Worm (Caenorhabditis elegans) whole organism, L3 larva: ENCODE measurements around the gene Y69A2AR.46.

Source experiments
- R02D3.7 ChIP-seq: fragments of 150-350 bp; optimal IDR thresholded peaks from 2 replicates; lab custom pipeline; 2014; ENCODE audit warnings: missing biosample characterization, missing genetic modification characterization
- aly-2 ChIP-seq: fragments of 150-350 bp; optimal IDR thresholded peaks from 2 replicates; lab custom pipeline; 2014; ENCODE audit warnings: missing biosample characterization, missing genetic modification characterization
- ama-1 ChIP-seq: fragments of 150-350 bp; optimal IDR thresholded peaks from 2 replicates; lab custom pipeline; 2018
- ceh-16 ChIP-seq: sonication (generic microtip); optimal IDR thresholded peaks from 2 replicates; lab custom pipeline; 2017; ENCODE audit warnings: missing biosample characterization, missing genetic modification characterization
- ceh-28 ChIP-seq: fragments of 150-350 bp; optimal IDR thresholded peaks from 2 replicates; lab custom pipeline; 2014; ENCODE audit warnings: missing biosample characterization, missing genetic modification reagents, missing genetic modification characterization
- ceh-9 ChIP-seq: sonication (generic microtip); optimal IDR thresholded peaks from 2 replicates; lab custom pipeline; 2018; ENCODE audit warnings: missing biosample characterization, missing genetic modification characterization
- daf-12 ChIP-seq: fragments of 150-350 bp; optimal IDR thresholded peaks from 2 replicates; lab custom pipeline; 2014; ENCODE audit warnings: missing biosample characterization, missing genetic modification reagents, missing genetic modification characterization
- egl-27 ChIP-seq: sonication (generic microtip); optimal IDR thresholded peaks from 4 replicates; lab custom pipeline; 2017; ENCODE audit warnings: missing biosample characterization, missing genetic modification reagents, missing genetic modification characterization
- egl-5 ChIP-seq: fragments of 150-350 bp; optimal IDR thresholded peaks from 2 replicates; lab custom pipeline; 2017; ENCODE audit warnings: missing biosample characterization, missing genetic modification reagents, missing genetic modification characterization, inconsistent platforms
- elt-1 ChIP-seq: fragments of 150-350 bp; optimal IDR thresholded peaks from 2 replicates; lab custom pipeline; 2014; ENCODE audit warnings: missing biosample characterization, missing genetic modification characterization
- elt-3 ChIP-seq, 3 experiments: fragments of 150-350 bp in 1 of 3; sonication (generic microtip) in 2 of 3; optimal IDR thresholded peaks; 2 replicates in 2 of 3; 4 replicates in 1 of 3; lab custom pipeline; 2014 to 2017; ENCODE audit warnings: missing biosample characterization in 3 of 3, missing genetic modification characterization in 3 of 3
- eor-1 ChIP-seq, 2 experiments: fragments of 150-350 bp; optimal IDR thresholded peaks; 2 replicates each; lab custom pipeline; 2014 to 2018; ENCODE audit warnings: missing biosample characterization in 2 of 2, missing genetic modification characterization in 2 of 2
- fkh-2 ChIP-seq: fragments of 150-350 bp; optimal IDR thresholded peaks from 2 replicates; lab custom pipeline; 2014; ENCODE audit warnings: missing biosample characterization, missing genetic modification reagents, missing genetic modification characterization
- fos-1 ChIP-seq: fragments of 150-350 bp; optimal IDR thresholded peaks from 2 replicates; lab custom pipeline; 2014; ENCODE audit warnings: missing biosample characterization, missing genetic modification characterization
- hmg-11 ChIP-seq: sonication (generic microtip); optimal IDR thresholded peaks from 2 replicates; lab custom pipeline; 2016; ENCODE audit warnings: missing genetic modification characterization, missing compliant biosample characterization
- jun-1 ChIP-seq: fragments of 150-350 bp; optimal IDR thresholded peaks from 2 replicates; lab custom pipeline; 2014; ENCODE audit warnings: missing biosample characterization, missing genetic modification reagents, missing genetic modification characterization
- lin-15B ChIP-seq: fragments of 150-350 bp; optimal IDR thresholded peaks from 2 replicates; lab custom pipeline; 2014; ENCODE audit warnings: missing biosample characterization, missing genetic modification characterization
- lin-39 ChIP-seq: fragments of 150-350 bp; optimal IDR thresholded peaks from 2 replicates; lab custom pipeline; 2018; ENCODE audit warnings: missing biosample characterization, missing genetic modification reagents, missing genetic modification characterization
- lsy-12 ChIP-seq: sonication (generic microtip); optimal IDR thresholded peaks from 2 replicates; lab custom pipeline; 2016; ENCODE audit warnings: mild to moderate bottlenecking, missing genetic modification characterization, missing compliant biosample characterization
- mml-1 ChIP-seq: fragments of 150-350 bp; sonication (generic microtip); optimal IDR thresholded peaks from 3 replicates; lab custom pipeline; 2014; ENCODE audit warnings: missing biosample characterization, missing genetic modification characterization
- nfya-1 ChIP-seq: sonication (generic microtip); optimal IDR thresholded peaks from 2 replicates; lab custom pipeline; 2017; ENCODE audit warnings: missing genetic modification characterization, mild to moderate bottlenecking, missing compliant biosample characterization, antibody characterized with exemption, moderate library complexity; ENCODE audit not compliant: insufficient read depth
- nhr-11 ChIP-seq: fragments of 150-350 bp; optimal IDR thresholded peaks from 2 replicates; lab custom pipeline; 2014; ENCODE audit warnings: missing biosample characterization, missing genetic modification characterization
- nhr-12 ChIP-seq: fragments of 150-350 bp; optimal IDR thresholded peaks from 2 replicates; lab custom pipeline; 2014; ENCODE audit warnings: missing biosample characterization, missing genetic modification characterization
- nhr-23 ChIP-seq: fragments of 150-350 bp; optimal IDR thresholded peaks from 2 replicates; lab custom pipeline; 2014; ENCODE audit warnings: missing biosample characterization, missing genetic modification reagents, missing genetic modification characterization
- nhr-237 ChIP-seq: fragments of 150-350 bp; optimal IDR thresholded peaks from 2 replicates; lab custom pipeline; 2014; ENCODE audit warnings: missing biosample characterization, missing genetic modification characterization
- nhr-25 ChIP-seq: sonication (generic microtip); optimal IDR thresholded peaks from 2 replicates; lab custom pipeline; 2017; ENCODE audit warnings: missing biosample characterization, missing genetic modification characterization
- nhr-28 ChIP-seq: fragments of 150-350 bp; optimal IDR thresholded peaks from 2 replicates; lab custom pipeline; 2014; ENCODE audit warnings: missing biosample characterization, missing genetic modification characterization
- nhr-43 ChIP-seq: sonication (generic microtip); optimal IDR thresholded peaks from 2 replicates; lab custom pipeline; 2016; ENCODE audit warnings: mild to moderate bottlenecking, missing genetic modification characterization, missing compliant biosample characterization; ENCODE audit not compliant: poor library complexity, severe bottlenecking
- pha-4 ChIP-seq: fragments of 150-350 bp; optimal IDR thresholded peaks from 2 replicates; lab custom pipeline; 2014; ENCODE audit warnings: missing biosample characterization, missing genetic modification reagents, missing genetic modification characterization
- pqm-1 ChIP-seq: fragments of 150-350 bp; optimal IDR thresholded peaks from 2 replicates; lab custom pipeline; 2017; ENCODE audit warnings: missing biosample characterization, missing genetic modification characterization, inconsistent platforms
- sea-2 ChIP-seq: fragments of 150-350 bp; sonication (generic microtip); optimal IDR thresholded peaks from 4 replicates; lab custom pipeline; 2014; ENCODE audit warnings: missing biosample characterization, missing genetic modification reagents, missing genetic modification characterization
- skn-1 ChIP-seq: fragments of 150-350 bp; optimal IDR thresholded peaks from 2 replicates; lab custom pipeline; 2014; ENCODE audit warnings: missing biosample characterization, missing genetic modification characterization
- snpc-4 ChIP-seq: fragments of 150-350 bp; optimal IDR thresholded peaks from 2 replicates; lab custom pipeline; 2014; ENCODE audit warnings: missing biosample characterization, missing genetic modification characterization
- tbx-2 ChIP-seq: sonication (generic microtip); optimal IDR thresholded peaks from 2 replicates; lab custom pipeline; 2016; ENCODE audit warnings: mild to moderate bottlenecking, missing genetic modification characterization, missing compliant biosample characterization
- unc-62 ChIP-seq: fragments of 150-350 bp; sonication (generic microtip); optimal IDR thresholded peaks from 4 replicates; lab custom pipeline; 2014; ENCODE audit warnings: missing biosample characterization, missing genetic modification reagents, missing genetic modification characterization
- ztf-4 ChIP-seq: fragments of 150-350 bp; optimal IDR thresholded peaks from 2 replicates; lab custom pipeline; 2014; ENCODE audit warnings: missing biosample characterization, missing genetic modification characterization

Y69A2AR.46 gene

DNA sequence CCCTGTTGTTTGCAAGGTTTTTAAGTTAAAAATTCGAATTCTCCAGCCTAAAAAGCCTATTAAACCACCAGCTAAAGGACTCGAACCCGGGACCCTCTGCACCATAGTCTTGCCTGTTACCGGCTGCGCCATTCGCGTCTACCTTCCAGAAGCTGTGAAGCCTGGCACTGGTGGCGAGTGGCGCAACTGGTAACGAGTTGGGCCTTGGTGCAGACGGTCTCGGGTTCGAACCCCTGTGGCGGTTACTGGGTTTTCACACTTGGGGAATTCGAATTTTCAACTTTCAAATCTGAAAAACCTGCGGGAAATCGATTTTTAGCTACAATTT is 41.4 kb downstream of the Y69A2AR.46 start:
- TF ChIP-seq lin-39 (no peak), nhr-43 (tag; lab: Kevin White, UChicago) (no peak), nhr-25 (no peak), ceh-16 (no peak), jun-1 (tag; lab: Kevin White, UChicago) (no peak), nhr-237 (tag; lab: Kevin White, UChicago) (no peak), daf-12 (no peak), lin-15B (tag; lab: Kevin White, UChicago) (no peak), skn-1 (tag; lab: Kevin White, UChicago) (no peak), ama-1 (lab: Kevin White, UChicago) (no peak), lsy-12 (tag; lab: Kevin White, UChicago) (no peak), nhr-23 (no peak), hmg-11 (tag; lab: Kevin White, UChicago) (no peak), ztf-4 (tag; lab: Kevin White, UChicago) (no peak)
- TF ChIP-seq, all 47 proteins: peak for 0

DNA sequence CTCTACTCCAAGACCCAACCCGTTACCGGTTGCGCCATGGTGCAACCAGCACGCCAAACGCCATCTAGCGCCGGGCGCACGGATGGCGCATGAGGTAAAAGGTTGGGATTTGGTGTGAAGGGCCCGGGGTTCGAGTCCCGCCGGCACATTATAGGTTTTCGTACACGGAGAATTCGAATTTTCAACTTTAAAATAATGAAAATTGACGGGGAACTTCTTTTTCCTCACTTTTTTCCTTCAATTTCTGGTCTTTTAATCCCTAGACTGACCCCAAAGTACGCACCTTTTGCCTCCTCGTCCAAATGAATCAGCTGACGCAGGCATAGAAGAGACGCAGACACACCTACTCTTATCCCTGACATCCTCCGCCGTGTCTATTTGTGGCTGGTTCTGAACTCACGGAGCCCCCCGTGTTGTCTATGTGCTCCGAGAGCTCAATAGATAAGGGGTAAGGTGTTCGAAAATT is 42.1 kb downstream of the Y69A2AR.46 start:
- TF ChIP-seq nhr-43 (tag; lab: Kevin White, UChicago) = no peak
- no peak for TF ChIP-seq unc-62 (GFP tag; lab: Kevin White, UChicago)
- no peak for TF ChIP-seq ceh-9 (tag; lab: Kevin White, UChicago)
- TF ChIP-seq aly-2 (tag; lab: Kevin White, UChicago) = no peak
- peak; percentile 43 for TF ChIP-seq egl-5 (tag; lab: Kevin White, UChicago)
- TF ChIP-seq nfya-1 = peak; percentile 32
- no peak for TF ChIP-seq lin-39
- peak; percentile 11 for TF ChIP-seq nhr-23
- peak; percentile 22 for TF ChIP-seq nhr-25
- no peak for TF ChIP-seq pqm-1 (tag; lab: Kevin White, UChicago)
- peak; percentile 61 for TF ChIP-seq pha-4 (tag; lab: Kevin White, UChicago)
- no peak for TF ChIP-seq mml-1 (tag; lab: Kevin White, UChicago)
- TF ChIP-seq nhr-237 (tag; lab: Kevin White, UChicago) = no peak
- no peak for TF ChIP-seq egl-27 (tag; lab: Kevin White, UChicago)
- peak; percentile 87 for TF ChIP-seq ama-1 (lab: Kevin White, UChicago)
- no peak for TF ChIP-seq elt-1 (tag; lab: Kevin White, UChicago)
- no peak for TF ChIP-seq ceh-16

DNA sequence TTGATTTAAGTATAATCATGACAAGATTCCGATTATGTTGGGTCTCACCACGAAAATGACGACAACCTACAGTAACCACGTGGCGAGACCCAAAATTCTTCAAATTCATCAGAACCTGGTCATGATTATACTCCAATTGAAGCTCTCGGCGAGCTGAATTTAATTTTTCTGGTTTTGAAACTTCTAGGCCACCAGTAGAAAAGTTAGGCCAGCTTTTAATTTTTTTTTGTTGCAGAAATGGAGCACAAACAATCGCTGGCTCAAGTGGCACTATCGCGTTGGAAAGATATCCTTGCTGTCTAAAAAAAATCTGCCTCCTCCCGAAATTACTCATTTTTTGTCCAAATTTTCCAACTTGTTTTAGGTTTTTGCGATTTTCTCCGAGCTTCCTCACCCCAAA is 45.1 kb downstream of the Y69A2AR.46 start:
- TF ChIP-seq nhr-28 (no peak), egl-27 (tag; lab: Kevin White, UChicago) (no peak), ama-1 (lab: Kevin White, UChicago) (no peak), skn-1 (tag; lab: Kevin White, UChicago) (no peak), unc-62 (GFP tag; lab: Kevin White, UChicago) (no peak), eor-1 (tag; optimal IDR thresholded peaks at IDR 0.05; lab: Kevin White, UChicago) (no peak), snpc-4 (tag; lab: Kevin White, UChicago) (no peak), tbx-2 (tag; lab: Kevin White, UChicago) (no peak), nhr-43 (tag; lab: Kevin White, UChicago) (no peak), daf-12 (no peak), ceh-9 (tag; lab: Kevin White, UChicago) (no peak), sea-2 (GFP tag; lab: Kevin White, UChicago) (no peak)

DNA sequence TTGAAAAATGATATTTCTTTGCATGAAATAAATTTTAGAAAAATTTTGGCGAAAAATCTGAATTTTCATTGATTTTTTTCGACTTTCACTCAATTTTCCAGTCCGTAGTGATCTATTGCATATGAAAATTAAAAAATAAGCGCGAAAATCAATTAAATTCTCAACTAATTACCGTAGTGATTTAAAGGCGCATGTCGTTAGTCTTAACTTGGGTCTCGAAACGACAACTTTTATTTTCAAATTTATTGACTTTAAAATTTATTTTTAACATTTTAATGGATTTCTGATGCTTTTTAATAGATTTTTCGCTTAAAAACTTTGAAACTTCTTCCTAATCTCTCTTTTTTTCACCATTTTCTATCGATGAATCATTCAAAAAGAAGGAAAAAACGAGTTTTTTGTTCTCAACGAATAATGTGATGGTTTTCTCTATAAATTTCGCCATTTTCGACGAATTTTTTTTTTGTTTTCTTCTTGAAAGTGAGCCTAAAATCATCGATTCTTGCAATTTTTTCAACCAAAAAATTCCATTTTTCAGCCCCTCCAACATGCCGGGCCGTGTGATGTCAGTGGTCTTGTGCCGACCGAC is 46.1 kb downstream of the Y69A2AR.46 start, which contains the start of gene vamp-7:
vamp-7 (plus strand) TSS at position 539 of the 589 bp plus-strand sequence.
- peak; percentile 18 for TF ChIP-seq pha-4 (tag; lab: Kevin White, UChicago)
- no peak for TF ChIP-seq nhr-12 (tag; lab: Kevin White, UChicago)
- peak; percentile 31 for TF ChIP-seq lsy-12 (tag; lab: Kevin White, UChicago)
- no peak for TF ChIP-seq nhr-25
- no peak for TF ChIP-seq mml-1 (tag; lab: Kevin White, UChicago)
- TF ChIP-seq snpc-4 (tag; lab: Kevin White, UChicago) = no peak
- TF ChIP-seq, all 47 proteins: peak for 2

DNA sequence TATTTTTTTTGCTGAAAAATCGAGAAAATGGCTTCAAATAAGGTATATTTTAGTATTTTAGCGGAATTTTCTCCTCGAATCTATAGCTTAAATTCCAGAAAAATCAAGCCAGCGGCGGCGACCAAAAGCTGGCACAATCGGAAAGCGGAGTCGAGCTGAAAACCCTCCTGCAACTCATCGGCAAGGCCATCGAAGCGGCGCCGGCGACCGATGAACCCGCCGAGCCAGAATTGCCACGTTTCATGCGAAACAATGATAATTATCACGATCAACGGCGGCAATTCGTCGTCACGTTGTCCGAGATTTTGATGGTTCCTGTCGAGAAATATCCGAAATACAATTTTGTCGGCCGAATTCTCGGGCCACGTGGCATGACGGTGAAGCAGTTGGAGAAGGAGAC is 49.0 kb downstream of the Y69A2AR.46 start, which contains the start of gene Y69A2AR.32:
Y69A2AR.32 (plus strand) TSS at position 28 of the 400 bp plus-strand sequence.
- TF ChIP-seq fkh-2 (tag; lab: Kevin White, UChicago) (no peak), sea-2 (GFP tag; lab: Kevin White, UChicago) (no peak), lin-15B (tag; lab: Kevin White, UChicago) (no peak), nhr-28 (no peak), ceh-28 (no peak), ama-1 (lab: Kevin White, UChicago) (no peak), jun-1 (tag; lab: Kevin White, UChicago) (no peak), nhr-11 (tag; lab: Kevin White, UChicago) (no peak), ceh-9 (tag; lab: Kevin White, UChicago) (no peak), fos-1 (tag; lab: Kevin White, UChicago) (no peak), nfya-1 (no peak), aly-2 (tag; lab: Kevin White, UChicago) (no peak), elt-3 (tag; optimal IDR thresholded peaks at IDR 0.05; lab: Kevin White, UChicago) (no peak), R02D3.7 (tag; lab: Kevin White, UChicago) (no peak), skn-1 (tag; lab: Kevin White, UChicago) (no peak)
- TF ChIP-seq, all 47 proteins: peak for 0
